Fruit fly (Drosophila melanogaster): ENCODE data around the gene Cph.

Gene Cph

dm6 chrX:7255153-7255552 is 117.6 kb downstream of the Cph start:
- no peak for TF ChIP-seq GATAd (GFP tag; optimal IDR thresholded peaks at IDR 0.05)
- TF ChIP-seq Jra (GFP tag; optimal IDR thresholded peaks at IDR 0.05) = no peak
- TF ChIP-seq Mio (GFP tag; optimal IDR thresholded peaks at IDR 0.05) = no peak
- no peak for TF ChIP-seq Dfd (GFP tag; optimal IDR thresholded peaks at IDR 0.05)

DNA sequence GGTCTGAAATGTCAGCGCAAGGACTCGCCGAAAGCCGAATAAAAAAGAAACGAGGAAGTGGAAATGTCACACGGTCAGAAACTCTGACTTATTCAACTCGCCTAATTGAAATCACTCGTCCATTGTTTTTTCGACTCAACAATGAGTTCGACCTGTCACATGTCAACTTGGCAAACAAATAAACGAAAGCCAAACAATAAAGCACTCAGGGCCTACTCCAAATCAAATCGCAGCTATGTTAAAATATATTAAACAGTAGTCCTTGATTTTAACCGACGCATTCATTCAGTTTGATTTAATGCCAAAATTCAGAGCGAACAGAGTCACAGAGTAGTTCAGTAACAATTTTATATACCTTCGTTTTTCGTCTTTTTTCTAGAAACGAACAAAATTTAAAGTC is 129.1 kb downstream of the Cph start, which contains the start of gene CG1958:
Gene CG1958 (plus strand): TSS at position 301 of the 400 bp plus-strand sequence.
- no peak for TF ChIP-seq Rel (GFP tag; optimal IDR thresholded peaks at IDR 0.05)
- TF ChIP-seq Rel (tag; optimal IDR thresholded peaks at IDR 0.05) = no peak
- no peak for TF ChIP-seq sage (GFP tag; optimal IDR thresholded peaks at IDR 0.05)
- no peak for TF ChIP-seq woc (GFP tag; optimal IDR thresholded peaks at IDR 0.05)

dm6 chrX:7271376-7272015 is 134.0 kb downstream of the Cph start:
- no peak for TF ChIP-seq woc (GFP tag; optimal IDR thresholded peaks at IDR 0.05)
- no peak for TF ChIP-seq Abd-B (GFP tag; optimal IDR thresholded peaks at IDR 0.05)
- no peak for TF ChIP-seq dl (GFP tag; optimal IDR thresholded peaks at IDR 0.05; ENCODE audit: insufficient read depth in 1 of 2, partially characterized antibody in 2 of 2)
- no peak for TF ChIP-seq brk (GFP tag; optimal IDR thresholded peaks at IDR 0.05)
- TF ChIP-seq sage (GFP tag; optimal IDR thresholded peaks at IDR 0.05) = no peak
- TF ChIP-seq Sp1 (GFP tag; optimal IDR thresholded peaks at IDR 0.05) = no peak
- TF ChIP-seq Dfd (GFP tag; optimal IDR thresholded peaks at IDR 0.05) = peak; percentile 99
- TF ChIP-seq ey (GFP tag; optimal IDR thresholded peaks at IDR 0.05) = no peak
- TF ChIP-seq CrebA (GFP tag; optimal IDR thresholded peaks at IDR 0.05; ENCODE audit: borderline replicate concordance) = no peak
- peak; percentile 74 for TF ChIP-seq pan (optimal IDR thresholded peaks at IDR 0.05)

dm6 chrX:7277038-7277437 is 139.5 kb downstream of the Cph start:
- TF ChIP-seq foxo (GFP tag; optimal IDR thresholded peaks at IDR 0.05) = peak in 1 of 2 experiments; percentile 1
- no peak for TF ChIP-seq Hr78 (GFP tag; optimal IDR thresholded peaks at IDR 0.05)
- TF ChIP-seq Abd-B (GFP tag; optimal IDR thresholded peaks at IDR 0.05) = no peak
- TF ChIP-seq woc (GFP tag; optimal IDR thresholded peaks at IDR 0.05) = no peak
- no peak for TF ChIP-seq Jra (GFP tag; optimal IDR thresholded peaks at IDR 0.05)
- TF ChIP-seq CG32264 (GFP tag; optimal IDR thresholded peaks at IDR 0.05) = no peak
- no peak for TF ChIP-seq br (GFP tag; optimal IDR thresholded peaks at IDR 0.05)
- TF ChIP-seq lola (GFP tag; optimal IDR thresholded peaks at IDR 0.05) = no peak
- no peak for TF ChIP-seq Hnf4 (GFP tag; optimal IDR thresholded peaks at IDR 0.05)
- no peak for TF ChIP-seq Dif (GFP tag; optimal IDR thresholded peaks at IDR 0.05; ENCODE audit: partially characterized antibody)
- no peak for TF ChIP-seq ey (GFP tag; optimal IDR thresholded peaks at IDR 0.05)
- no peak for TF ChIP-seq dsf (GFP tag; optimal IDR thresholded peaks at IDR 0.05; ENCODE audit: borderline replicate concordance)
- peak; percentile 28 for TF ChIP-seq sv (GFP tag; optimal IDR thresholded peaks at IDR 0.05)
- TF ChIP-seq OdsH (GFP tag; optimal IDR thresholded peaks at IDR 0.05) = no peak
- no peak for TF ChIP-seq tai (GFP tag; optimal IDR thresholded peaks at IDR 0.05)
- TF ChIP-seq usp (GFP tag; optimal IDR thresholded peaks at IDR 0.05) = no peak
- no peak for TF ChIP-seq Hr83 (GFP tag; optimal IDR thresholded peaks at IDR 0.05; ENCODE audit: poor library complexity, severe bottlenecking)
- no peak for TF ChIP-seq sage (GFP tag; optimal IDR thresholded peaks at IDR 0.05)
- TF ChIP-seq brk (GFP tag; optimal IDR thresholded peaks at IDR 0.05) = peak; percentile 21
- no peak for TF ChIP-seq pan (optimal IDR thresholded peaks at IDR 0.05)
- TF ChIP-seq GATAd (GFP tag; optimal IDR thresholded peaks at IDR 0.05) = no peak

DNA sequence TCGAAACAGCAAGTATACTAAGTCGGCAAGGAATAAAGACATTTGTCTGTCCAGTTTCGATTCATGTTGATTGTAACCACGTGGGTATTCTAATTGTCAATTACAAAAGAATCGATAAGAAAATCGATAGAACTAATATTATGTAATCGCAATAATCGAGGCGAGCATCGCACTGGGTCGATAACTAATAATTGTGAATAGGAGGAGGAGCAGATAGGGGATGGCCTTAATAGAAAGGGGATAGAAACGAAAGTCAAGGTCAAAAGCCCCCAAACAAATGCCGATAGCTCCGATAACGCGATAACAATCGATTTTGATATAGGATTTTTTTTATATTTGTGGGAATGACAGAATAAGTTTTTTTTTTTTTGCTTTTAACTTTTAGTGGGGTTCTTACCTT is 147.4 kb downstream of the Cph start:
- TF ChIP-seq CrebA (GFP tag; optimal IDR thresholded peaks at IDR 0.05; ENCODE audit: borderline replicate concordance) = no peak
- TF ChIP-seq jim (GFP tag; optimal IDR thresholded peaks at IDR 0.05) = no peak
- TF ChIP-seq foxo (GFP tag; optimal IDR thresholded peaks at IDR 0.05) = no peak
- no peak for TF ChIP-seq sage (GFP tag; optimal IDR thresholded peaks at IDR 0.05)
- no peak for TF ChIP-seq CG9705 (GFP tag; optimal IDR thresholded peaks at IDR 0.05)
- TF ChIP-seq Sp1 (GFP tag; optimal IDR thresholded peaks at IDR 0.05) = no peak
- TF ChIP-seq dsf (GFP tag; optimal IDR thresholded peaks at IDR 0.05; ENCODE audit: borderline replicate concordance) = no peak
- TF ChIP-seq woc (GFP tag; optimal IDR thresholded peaks at IDR 0.05) = no peak
- no peak for TF ChIP-seq ey (GFP tag; optimal IDR thresholded peaks at IDR 0.05)
- TF ChIP-seq brk (GFP tag; optimal IDR thresholded peaks at IDR 0.05) = no peak
- TF ChIP-seq N (GFP tag; optimal IDR thresholded peaks at IDR 0.05) = no peak
- TF ChIP-seq pan (optimal IDR thresholded peaks at IDR 0.05) = no peak
- TF ChIP-seq HLH106 (tag; optimal IDR thresholded peaks at IDR 0.05) = no peak
